Fruit fly (Drosophila melanogaster): ENCODE data around the gene mRNA-cap.

The mRNA-cap gene

DNA sequence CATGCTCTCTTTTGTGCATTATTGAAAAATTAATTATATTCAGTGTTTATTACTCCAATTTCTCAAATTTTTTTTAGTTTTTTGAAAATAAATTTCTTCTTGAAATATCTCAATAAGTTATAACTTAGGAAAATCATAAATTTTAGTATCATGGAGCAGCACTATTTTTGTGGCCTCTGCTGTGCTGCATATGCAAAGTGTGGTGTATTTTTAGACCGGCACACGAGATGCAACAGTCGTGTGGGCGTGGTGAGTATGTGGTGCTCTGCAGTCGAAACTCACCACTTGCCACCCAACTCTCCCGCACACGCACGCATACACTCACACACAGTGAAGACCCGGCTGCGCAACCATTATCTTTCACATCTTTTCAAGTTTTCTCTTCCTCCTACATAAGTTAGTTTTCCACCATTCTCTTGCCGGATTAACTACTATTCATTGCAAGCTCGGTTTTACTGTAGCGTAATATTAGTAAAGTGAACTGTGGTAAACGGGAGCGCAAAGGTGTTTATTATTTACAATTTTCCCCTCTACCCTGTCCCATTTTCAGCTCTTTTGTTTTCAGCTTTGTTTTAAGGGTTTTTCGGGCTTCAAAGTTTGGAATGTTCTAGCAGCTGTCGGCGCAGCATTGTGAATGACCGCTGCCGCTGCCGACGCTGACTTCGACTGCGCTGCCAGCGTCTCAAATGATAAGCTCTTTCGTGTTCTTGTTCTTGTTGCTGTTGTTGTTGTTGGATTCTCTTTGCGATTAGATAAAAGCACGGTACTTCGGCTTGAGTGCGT, 34.0 kb downstream of the mRNA-cap start (continued):
- TF ChIP-seq HmgZ (tag; optimal IDR thresholded peaks at IDR 0.05), result no peak
- TF ChIP-seq CG10959 (GFP tag; IDR thresholded peaks at IDR 0.05), result peak; percentile 29; the same call in 1 of the 2 replicates
- no peak for TF ChIP-seq ro (GFP tag; IDR thresholded peaks at IDR 0.05)
- no peak for TF ChIP-seq zen2 (GFP tag; IDR thresholded peaks at IDR 0.05; ENCODE audit: partially characterized antibody)
- no peak for TF ChIP-seq Ravus (GFP tag; IDR thresholded peaks at IDR 0.05)
- no peak for TF ChIP-seq CG43689 (GFP tag; IDR thresholded peaks at IDR 0.05)
- TF ChIP-seq sc (optimal IDR thresholded peaks at IDR 0.05), result no peak
- peak; percentile 42 for TF ChIP-seq sc (GFP tag; optimal IDR thresholded peaks at IDR 0.05)
- TF ChIP-seq amos (GFP tag; IDR thresholded peaks at IDR 0.05; ENCODE audit: partially characterized antibody), result no peak
- 0 out of 2 replicates have a peak, but pooled peaks have one; percentile 17 for TF ChIP-seq ssp (GFP tag; IDR thresholded peaks at IDR 0.05)
- TF ChIP-seq CG13624 (GFP tag; optimal IDR thresholded peaks at IDR 0.05), result peak; percentile 6
- TF ChIP-seq phol (tag; optimal IDR thresholded peaks at IDR 0.05), result peak; percentile 83
- TF ChIP-seq CG7839 (tag; optimal IDR thresholded peaks at IDR 0.05), result peak; percentile 72
- no peak for TF ChIP-seq pb (GFP tag; optimal IDR thresholded peaks at IDR 0.05)
- peak; percentile 77 for TF ChIP-seq CG8388 (GFP tag; optimal IDR thresholded peaks at IDR 0.05)
- 0 out of 2 replicates have a peak, but pooled peaks have one; percentile 29 for TF ChIP-seq CG7372 (GFP tag; IDR thresholded peaks at IDR 0.05)
- TF ChIP-seq CG12659 (GFP tag; optimal IDR thresholded peaks at IDR 0.05), result peak; percentile 48
- TF ChIP-seq danr (GFP tag; IDR thresholded peaks at IDR 0.05), result no peak
- TF ChIP-seq so (GFP tag; IDR thresholded peaks at IDR 0.05), result peak; percentile 42; the same call in 1 of the 3 replicates
- TF ChIP-seq gcm2 (GFP tag; optimal IDR thresholded peaks at IDR 0.05), result peak; percentile 29
- TF ChIP-seq z (GFP tag; IDR thresholded peaks at IDR 0.05), result no peak
- peak; percentile 40 for TF ChIP-seq Nf-YB (GFP tag; optimal IDR thresholded peaks at IDR 0.05)
- TF ChIP-seq CG14667 (GFP tag; IDR thresholded peaks at IDR 0.05), result no peak
- no peak; the same call in 1 of the 2 replicates for TF ChIP-seq CG11247 (GFP tag; IDR thresholded peaks at IDR 0.05)
- TF ChIP-seq bab2 (GFP tag; optimal IDR thresholded peaks at IDR 0.05), result no peak
- no peak for TF ChIP-seq Dref (GFP tag; IDR thresholded peaks at IDR 0.05)
- peak; percentile 58; the same call in 1 of the 2 replicates for TF ChIP-seq CG14014 (GFP tag; IDR thresholded peaks at IDR 0.05)
- TF ChIP-seq CG3281 (GFP tag; optimal IDR thresholded peaks at IDR 0.05), result peak; percentile 29
- TF ChIP-seq CG15514 (GFP tag; optimal IDR thresholded peaks at IDR 0.05), result peak; percentile 27
- TF ChIP-seq CG15479 (GFP tag; optimal IDR thresholded peaks at IDR 0.05), result peak; percentile 19
- TF ChIP-seq crol (GFP tag; IDR thresholded peaks at IDR 0.05), result no peak
- TF ChIP-seq C15 (GFP tag; IDR thresholded peaks at IDR 0.05), result no peak
- TF ChIP-seq CG4707 (GFP tag; optimal IDR thresholded peaks at IDR 0.05), result peak; percentile 52
- peak; percentile 59 for TF ChIP-seq CG4424 (GFP tag; optimal IDR thresholded peaks at IDR 0.05)
- no peak; the same call in 2 of the 3 replicates for TF ChIP-seq ken (GFP tag; IDR thresholded peaks at IDR 0.05)
- peak; percentile 74 for TF ChIP-seq CG12391 (tag; optimal IDR thresholded peaks at IDR 0.05)
- peak in 1 of 2 experiments; percentile 19 for TF ChIP-seq Eip74EF (GFP tag; optimal IDR thresholded peaks at IDR 0.05)
- TF ChIP-seq al (GFP tag; IDR thresholded peaks at IDR 0.05), result no peak
- TF ChIP-seq CG31388 (GFP tag; optimal IDR thresholded peaks at IDR 0.05), result no peak
- TF ChIP-seq H15 (GFP tag; IDR thresholded peaks at IDR 0.05), result peak; percentile 41; the same call in 1 of the 3 replicates
- no peak for TF ChIP-seq CG8765 (GFP tag; IDR thresholded peaks at IDR 0.05)
- no peak for TF ChIP-seq CG33213 (GFP tag; optimal IDR thresholded peaks at IDR 0.05)
- no peak for TF ChIP-seq ato (GFP tag; IDR thresholded peaks at IDR 0.05; ENCODE audit: partially characterized antibody)
- TF ChIP-seq pho (GFP tag; optimal IDR thresholded peaks at IDR 0.05), result peak; percentile 4
- TF ChIP-seq Gug (GFP tag; IDR thresholded peaks at IDR 0.05), result no peak
- TF ChIP-seq ham (GFP tag; IDR thresholded peaks at IDR 0.05), result no peak
- TF ChIP-seq CG9609 (GFP tag; optimal IDR thresholded peaks at IDR 0.05), result peak; percentile 22
- TF ChIP-seq bbx (GFP tag; IDR thresholded peaks at IDR 0.05; ENCODE audit: partially characterized antibody), result no peak
- TF ChIP-seq CG16815 (GFP tag; optimal IDR thresholded peaks at IDR 0.05), result no peak
- no peak; the same call in 2 of the 3 replicates for TF ChIP-seq CG11093 (GFP tag; IDR thresholded peaks at IDR 0.05)
